Fruit fly (Drosophila melanogaster) whole organism, wandering third instar larva: ENCODE results near the gene Pgant2.
A peak's percentile ranks its signal among the peaks of the same experiment; 100 is the strongest.

Experiments used
- Abd-B ChIP-seq: fragments of >200 bp; optimal IDR thresholded peaks from 2 replicates; lab custom pipeline; 2017; ENCODE audit warnings: missing biosample characterization, missing genetic modification characterization
- CG32264 ChIP-seq: fragments of 200-800 bp; sonication (Bioruptor generic); optimal IDR thresholded peaks from 2 replicates; lab custom pipeline; 2016; ENCODE audit warnings: missing biosample characterization, missing genetic modification characterization
- CG9705 ChIP-seq: fragments of 200-800 bp; sonication (Bioruptor generic); optimal IDR thresholded peaks from 2 replicates; lab custom pipeline; 2018; ENCODE audit warnings: missing biosample characterization, mild to moderate bottlenecking, missing genetic modification characterization
- CrebA ChIP-seq: fragments of 200-800 bp; sonication (Bioruptor generic); optimal IDR thresholded peaks from 2 replicates; lab custom pipeline; 2016; ENCODE audit warnings: missing biosample characterization, mild to moderate bottlenecking, missing genetic modification characterization, borderline replicate concordance
- Dfd ChIP-seq: fragments of >200 bp; optimal IDR thresholded peaks from 2 replicates; lab custom pipeline; 2017; ENCODE audit warnings: missing biosample characterization, missing genetic modification characterization
- Dif ChIP-seq: fragments of 200-275, 200-300 bp; sonication (Bioruptor generic); optimal IDR thresholded peaks from 2 replicates; lab custom pipeline; 2018; ENCODE audit warnings: missing biosample characterization, missing genetic modification characterization; ENCODE audit not compliant: partially characterized antibody
- HLH106 ChIP-seq: fragments of 200-800 bp; optimal IDR thresholded peaks from 3 replicates; lab custom pipeline; 2019; ENCODE audit warnings: missing biosample characterization, mild to moderate bottlenecking, missing genetic modification characterization, moderate library complexity
- Hnf4 ChIP-seq: fragments of 200-800 bp; sonication (Bioruptor generic); optimal IDR thresholded peaks from 2 replicates; lab custom pipeline; 2016; ENCODE audit warnings: missing biosample characterization, mild to moderate bottlenecking, missing genetic modification characterization
- Hr83 ChIP-seq: fragments of 200-300 bp; sonication (Bioruptor generic); optimal IDR thresholded peaks from 2 replicates; lab custom pipeline; 2016; ENCODE audit warnings: missing biosample characterization, mild to moderate bottlenecking, missing genetic modification characterization, moderate library complexity; ENCODE audit not compliant: poor library complexity, severe bottlenecking
- Jra ChIP-seq: sonication (Bioruptor generic); optimal IDR thresholded peaks from 2 replicates; lab custom pipeline; 2016; ENCODE audit warnings: missing biosample characterization, missing genetic modification characterization
- Mio ChIP-seq: sonication (Bioruptor generic); optimal IDR thresholded peaks from 2 replicates; lab custom pipeline; 2016; ENCODE audit warnings: missing biosample characterization, missing genetic modification characterization
- Myc ChIP-seq: fragments of >200 bp; optimal IDR thresholded peaks from 2 replicates; lab custom pipeline; 2017
- N ChIP-seq: fragments of >200 bp; optimal IDR thresholded peaks from 2 replicates; lab custom pipeline; 2018; ENCODE audit warnings: missing biosample characterization, missing external identifiers, missing genetic modification characterization
- OdsH ChIP-seq: fragments of 200-800 bp; sonication (Bioruptor generic); optimal IDR thresholded peaks from 2 replicates; lab custom pipeline; 2016; ENCODE audit warnings: missing biosample characterization, mild to moderate bottlenecking, missing genetic modification characterization
- Rel ChIP-seq, 2 experiments: fragments of 200-800 bp; sonication (Bioruptor generic) in 1 of 2; optimal IDR thresholded peaks; 2 replicates in 1 of 2; 3 replicates in 1 of 2; lab custom pipeline; 2016 to 2019; ENCODE audit warnings: mild to moderate bottlenecking in 2 of 2, missing biosample characterization in 2 of 2, missing genetic modification characterization in 2 of 2, moderate library complexity in 1 of 2
- Sp1 ChIP-seq: fragments of 200-800 bp; sonication (Bioruptor generic); optimal IDR thresholded peaks from 3 replicates; lab custom pipeline; 2019; ENCODE audit warnings: missing biosample characterization, mild to moderate bottlenecking, missing genetic modification characterization, moderate library complexity
- br ChIP-seq: fragments of 200-800 bp; sonication (Bioruptor generic); optimal IDR thresholded peaks from 2 replicates; lab custom pipeline; 2016; ENCODE audit warnings: missing biosample characterization, missing genetic modification characterization
- brk ChIP-seq: fragments of 200-800 bp; sonication (Bioruptor generic); optimal IDR thresholded peaks from 2 replicates; lab custom pipeline; 2016; ENCODE audit warnings: missing biosample characterization, mild to moderate bottlenecking, missing genetic modification characterization
- dl ChIP-seq, 2 experiments: fragments of 175-275, 200-275 bp in 1 of 2; fragments of 200-275 bp in 1 of 2; sonication (Bioruptor generic); optimal IDR thresholded peaks; lab custom pipeline; 2018; ENCODE audit warnings: mild to moderate bottlenecking in 2 of 2, missing biosample characterization in 2 of 2, missing genetic modification characterization in 2 of 2, moderate library complexity in 2 of 2; ENCODE audit not compliant: partially characterized antibody in 2 of 2, insufficient read depth in 1 of 2
- dsf ChIP-seq: sonication (Bioruptor generic); optimal IDR thresholded peaks from 2 replicates; lab custom pipeline; 2016; ENCODE audit warnings: missing biosample characterization, missing genetic modification characterization, borderline replicate concordance
- ey ChIP-seq: fragments of 200-800 bp; sonication (Bioruptor generic); optimal IDR thresholded peaks from 2 replicates; lab custom pipeline; 2016; ENCODE audit warnings: missing biosample characterization, missing genetic modification characterization
- foxo ChIP-seq, 2 experiments: fragments of 200-800 bp; sonication (Bioruptor generic); optimal IDR thresholded peaks; 2 replicates in 1 of 2; 3 replicates in 1 of 2; lab custom pipeline; 2016 to 2017; ENCODE audit warnings: missing biosample characterization in 2 of 2, missing genetic modification characterization in 2 of 2
- fru ChIP-seq: fragments of 200-800 bp; sonication (Bioruptor generic); optimal IDR thresholded peaks from 3 replicates; lab custom pipeline; 2016; ENCODE audit warnings: missing biosample characterization, mild to moderate bottlenecking, missing genetic modification characterization
- h ChIP-seq: fragments of 200-800 bp; sonication (Bioruptor generic); optimal IDR thresholded peaks from 3 replicates; lab custom pipeline; 2016; ENCODE audit warnings: missing biosample characterization, mild to moderate bottlenecking, missing genetic modification characterization
- lola ChIP-seq: fragments of >200 bp; optimal IDR thresholded peaks from 2 replicates; lab custom pipeline; 2017; ENCODE audit warnings: missing biosample characterization, missing genetic modification characterization
- pan ChIP-seq: fragments of >200 bp; optimal IDR thresholded peaks from 2 replicates; lab custom pipeline; 2017
- psq ChIP-seq: fragments of 200-800 bp; sonication (Bioruptor generic); optimal IDR thresholded peaks from 3 replicates; lab custom pipeline; 2017; ENCODE audit warnings: missing biosample characterization, mild to moderate bottlenecking, missing genetic modification characterization, moderate library complexity
- rgr ChIP-seq: fragments of 200-800 bp; sonication (Bioruptor generic); optimal IDR thresholded peaks from 3 replicates; lab custom pipeline; 2016; ENCODE audit warnings: missing biosample characterization, mild to moderate bottlenecking, missing genetic modification characterization
- sage ChIP-seq: fragments of 200-800 bp; sonication (Bioruptor generic); optimal IDR thresholded peaks from 2 replicates; lab custom pipeline; 2016; ENCODE audit warnings: missing biosample characterization, mild to moderate bottlenecking, missing genetic modification characterization
- sv ChIP-seq: fragments of 200-800 bp; sonication (Bioruptor generic); optimal IDR thresholded peaks from 3 replicates; lab custom pipeline; 2016; ENCODE audit warnings: missing biosample characterization, missing genetic modification characterization
- tai ChIP-seq: sonication (Bioruptor generic); optimal IDR thresholded peaks from 2 replicates; lab custom pipeline; 2016; ENCODE audit warnings: missing biosample characterization, missing genetic modification characterization
- usp ChIP-seq: fragments of >200 bp; optimal IDR thresholded peaks from 2 replicates; lab custom pipeline; 2017; ENCODE audit warnings: missing biosample characterization, missing genetic modification characterization
- woc ChIP-seq: sonication (Bioruptor generic); optimal IDR thresholded peaks from 2 replicates; lab custom pipeline; 2016; ENCODE audit warnings: missing biosample characterization, mild to moderate bottlenecking, missing genetic modification characterization

The Pgant2 gene

dm6 chr2L:3372483-3372929 lies 54.0 kb downstream of the Pgant2 start:
- TF ChIP-seq fru (GFP tag; lab: Kevin White, UChicago) = peak; percentile 19
- no peak for TF ChIP-seq CrebA
- no peak for TF ChIP-seq dsf (GFP tag; lab: Kevin White, UChicago)
- peak in 1 of 2 experiments; percentile 10 for TF ChIP-seq foxo (GFP tag; optimal IDR thresholded peaks at IDR 0.05; lab: Kevin White, UChicago)
- TF ChIP-seq psq (GFP tag; lab: Kevin White, UChicago) = peak; percentile 13
- peak; percentile 31 for TF ChIP-seq HLH106 (tag; lab: Kevin White, UChicago)
- TF ChIP-seq CG9705 (GFP tag; lab: Kevin White, UChicago) = no peak
- TF ChIP-seq Hnf4 (GFP tag; lab: Kevin White, UChicago) = peak; percentile 12

- TF ChIP-seq CG9705 (GFP tag; lab: Kevin White, UChicago) = no peak
- TF ChIP-seq foxo (GFP tag; optimal IDR thresholded peaks at IDR 0.05; lab: Kevin White, UChicago) = no peak
- no peak for TF ChIP-seq fru (GFP tag; lab: Kevin White, UChicago)
- TF ChIP-seq Rel (GFP tag; optimal IDR thresholded peaks at IDR 0.05; lab: Kevin White, UChicago) = no peak
- TF ChIP-seq Rel (tag; optimal IDR thresholded peaks at IDR 0.05; lab: Kevin White, UChicago) = peak; percentile 94
These were observed 54.6 kb downstream of the Pgant2 start for dm6 chr2L:3371776-3372383.

- TF ChIP-seq foxo (GFP tag; optimal IDR thresholded peaks at IDR 0.05; lab: Kevin White, UChicago) (no peak), ey (GFP tag; lab: Kevin White, UChicago) (no peak), OdsH (GFP tag; lab: Kevin White, UChicago) (no peak), dsf (GFP tag; lab: Kevin White, UChicago) (no peak), HLH106 (tag; lab: Kevin White, UChicago) (no peak), Abd-B (GFP tag; lab: Kevin White, UChicago) (no peak), Dif (GFP tag; lab: Kevin White, UChicago) (no peak), brk (GFP tag; lab: Kevin White, UChicago) (no peak), br (GFP tag; lab: Kevin White, UChicago) (no peak), sv (GFP tag; lab: Kevin White, UChicago) (no peak), tai (GFP tag; lab: Kevin White, UChicago) (no peak), N (GFP tag; lab: Kevin White, UChicago) (no peak), Myc (lab: Kevin White, UChicago) (no peak), psq (GFP tag; lab: Kevin White, UChicago) (no peak), Hr83 (GFP tag; lab: Kevin White, UChicago) (no peak), h (GFP tag; lab: Kevin White, UChicago) (no peak)
These were observed 55.2 kb downstream of the Pgant2 start for dm6 chr2L:3371340-3371739.

- TF ChIP-seq Hnf4 (GFP tag; lab: Kevin White, UChicago) (no peak), CG32264 (GFP tag; lab: Kevin White, UChicago) (no peak), br (GFP tag; lab: Kevin White, UChicago) (no peak), psq (GFP tag; lab: Kevin White, UChicago) (no peak), Dif (GFP tag; lab: Kevin White, UChicago) (no peak), Mio (GFP tag; lab: Kevin White, UChicago) (no peak), Myc (lab: Kevin White, UChicago) (no peak), tai (GFP tag; lab: Kevin White, UChicago) (no peak)
These were observed 55.6 kb downstream of the Pgant2 start for dm6 chr2L:3370920-3371319.

dm6 chr2L:3369822-3370221 lies 56.7 kb downstream of the Pgant2 start:
- TF ChIP-seq Mio (GFP tag; lab: Kevin White, UChicago) (no peak), rgr (GFP tag; lab: Kevin White, UChicago) (no peak), sv (GFP tag; lab: Kevin White, UChicago) (no peak), Dfd (GFP tag; lab: Kevin White, UChicago) (no peak), Rel (GFP tag; optimal IDR thresholded peaks at IDR 0.05; lab: Kevin White, UChicago) (no peak), Rel (tag; optimal IDR thresholded peaks at IDR 0.05; lab: Kevin White, UChicago) (no peak), CG9705 (GFP tag; lab: Kevin White, UChicago) (no peak), woc (GFP tag; lab: Kevin White, UChicago) (no peak), lola (GFP tag; lab: Kevin White, UChicago) (no peak), dl (GFP tag; optimal IDR thresholded peaks at IDR 0.05; lab: Kevin White, UChicago; ENCODE audit: insufficient read depth in 1 of 2, partially characterized antibody in 2 of 2) (no peak), usp (GFP tag; lab: Kevin White, UChicago) (no peak), ey (GFP tag; lab: Kevin White, UChicago) (no peak), Jra (GFP tag; lab: Kevin White, UChicago) (no peak), sage (no peak), Sp1 (GFP tag; lab: Kevin White, UChicago) (no peak), h (GFP tag; lab: Kevin White, UChicago) (no peak), psq (GFP tag; lab: Kevin White, UChicago) (no peak), tai (GFP tag; lab: Kevin White, UChicago) (no peak), Dif (GFP tag; lab: Kevin White, UChicago) (no peak), pan (lab: Kevin White, UChicago) (no peak)
